Worm (Caenorhabditis elegans) whole organism, L2 larva: ENCODE results near the gene F18E9.8.

Source experiments
- C34F6.9 ChIP-seq: fragments of 150-350 bp; optimal IDR thresholded peaks from 2 replicates; lab custom pipeline; 2014; ENCODE audit warnings: missing biosample characterization, missing genetic modification characterization
- F13H6.1 ChIP-seq: sonication (generic microtip); optimal IDR thresholded peaks from 2 replicates; lab custom pipeline; 2016; ENCODE audit warnings: missing genetic modification characterization, missing compliant biosample characterization
- R02D3.7 ChIP-seq: fragments of 150-350 bp; optimal IDR thresholded peaks from 2 replicates; lab custom pipeline; 2014; ENCODE audit warnings: missing biosample characterization, missing genetic modification characterization
- Y55F3AM.14 ChIP-seq: fragments of 200-800 bp; sonication (Bioruptor generic); optimal IDR thresholded peaks from 2 replicates; lab custom pipeline; 2018; ENCODE audit warnings: mild to moderate bottlenecking, missing genetic modification characterization, missing compliant biosample characterization
- alr-1 ChIP-seq: fragments of 150-350 bp; optimal IDR thresholded peaks from 2 replicates; lab custom pipeline; 2014; ENCODE audit warnings: missing biosample characterization, missing genetic modification characterization
- aly-2 ChIP-seq: fragments of 150-350 bp; optimal IDR thresholded peaks from 2 replicates; lab custom pipeline; 2014; ENCODE audit warnings: missing biosample characterization, missing genetic modification characterization
- ama-1 ChIP-seq: fragments of 150-350 bp; optimal IDR thresholded peaks from 2 replicates; lab custom pipeline; 2018; ENCODE audit warnings: inconsistent platforms
- ceh-16 ChIP-seq: fragments of 150-350 bp; optimal IDR thresholded peaks from 2 replicates; lab custom pipeline; 2014; ENCODE audit warnings: missing biosample characterization, missing genetic modification characterization
- ceh-82 ChIP-seq: fragments of 150-350 bp; optimal IDR thresholded peaks from 2 replicates; lab custom pipeline; 2014; ENCODE audit warnings: missing biosample characterization, missing genetic modification characterization
- elt-1 ChIP-seq: fragments of 150-350 bp; optimal IDR thresholded peaks from 2 replicates; lab custom pipeline; 2014; ENCODE audit warnings: missing biosample characterization, missing genetic modification characterization
- elt-3 ChIP-seq: sonication (generic microtip); optimal IDR thresholded peaks from 2 replicates; lab custom pipeline; 2017; ENCODE audit warnings: missing biosample characterization, missing genetic modification characterization
- fos-1 ChIP-seq: fragments of 150-350 bp; optimal IDR thresholded peaks from 2 replicates; lab custom pipeline; 2014; ENCODE audit warnings: missing biosample characterization, missing genetic modification characterization
- lin-13 ChIP-seq: fragments of 150-350 bp; optimal IDR thresholded peaks from 2 replicates; lab custom pipeline; 2014; ENCODE audit warnings: missing biosample characterization, missing genetic modification reagents, missing genetic modification characterization
- lsy-2 ChIP-seq, 2 experiments: fragments of 150-350 bp in 1 of 2; sonication (generic microtip) in 1 of 2; optimal IDR thresholded peaks; 2 replicates each; lab custom pipeline; 2014 to 2017; ENCODE audit warnings: missing biosample characterization in 2 of 2, missing genetic modification characterization in 2 of 2
- mbf-1 ChIP-seq: sonication (generic microtip); optimal IDR thresholded peaks from 2 replicates; lab custom pipeline; 2017; ENCODE audit warnings: missing biosample characterization, missing genetic modification characterization
- mdl-1 ChIP-seq, 2 experiments: fragments of 150-350 bp in 1 of 2; sonication (generic microtip) in 1 of 2; optimal IDR thresholded peaks; 2 replicates each; lab custom pipeline; 2017; ENCODE audit warnings: missing biosample characterization in 2 of 2, missing genetic modification characterization in 2 of 2
- nhr-10 ChIP-seq: sonication (generic microtip); optimal IDR thresholded peaks from 2 replicates; lab custom pipeline; 2017; ENCODE audit warnings: missing biosample characterization, missing genetic modification characterization
- nhr-11 ChIP-seq: fragments of 150-350 bp; optimal IDR thresholded peaks from 2 replicates; lab custom pipeline; 2014; ENCODE audit warnings: missing biosample characterization, missing genetic modification characterization
- nhr-21 ChIP-seq: fragments of 150-350 bp; optimal IDR thresholded peaks from 2 replicates; lab custom pipeline; 2014; ENCODE audit warnings: missing biosample characterization, missing genetic modification characterization
- nhr-23 ChIP-seq: fragments of 150-350 bp; optimal IDR thresholded peaks from 2 replicates; lab custom pipeline; 2014; ENCODE audit warnings: missing biosample characterization, missing genetic modification reagents, missing genetic modification characterization
- nhr-6 ChIP-seq: fragments of 150-350 bp; optimal IDR thresholded peaks from 2 replicates; lab custom pipeline; 2014; ENCODE audit warnings: missing biosample characterization, missing genetic modification characterization
- peb-1 ChIP-seq: fragments of 150-350 bp; optimal IDR thresholded peaks from 2 replicates; lab custom pipeline; 2014; ENCODE audit warnings: missing biosample characterization, missing genetic modification characterization
- sem-4 ChIP-seq: fragments of 150-350 bp; optimal IDR thresholded peaks from 2 replicates; lab custom pipeline; 2014; ENCODE audit warnings: missing biosample characterization, missing genetic modification reagents, missing genetic modification characterization
- sma-3 ChIP-seq: sonication (generic microtip); optimal IDR thresholded peaks from 2 replicates; lab custom pipeline; 2016; ENCODE audit warnings: missing genetic modification reagents, missing genetic modification characterization, missing compliant biosample characterization
- sma-9 ChIP-seq, 2 experiments: fragments of 150-350 bp in 1 of 2; sonication (generic microtip) in 1 of 2; optimal IDR thresholded peaks; 2 replicates each; lab custom pipeline; 2014 to 2016; ENCODE audit warnings: missing genetic modification characterization in 2 of 2, mild to moderate bottlenecking in 1 of 2, missing biosample characterization in 1 of 2, missing compliant biosample characterization in 1 of 2, missing genetic modification reagents in 1 of 2, moderate library complexity in 1 of 2
- snpc-4 ChIP-seq: fragments of 150-350 bp; optimal IDR thresholded peaks from 2 replicates; lab custom pipeline; 2014; ENCODE audit warnings: missing biosample characterization, missing genetic modification characterization
- unc-55 ChIP-seq: fragments of 150-350 bp; sonication (generic microtip); optimal IDR thresholded peaks from 3 replicates; lab custom pipeline; 2014; ENCODE audit warnings: missing biosample characterization, missing genetic modification reagents, missing genetic modification characterization
- unc-62 ChIP-seq: fragments of 150-350 bp; optimal IDR thresholded peaks from 2 replicates; lab custom pipeline; 2014; ENCODE audit warnings: missing biosample characterization, missing genetic modification reagents, missing genetic modification characterization
- zag-1 ChIP-seq: fragments of 150-350 bp; optimal IDR thresholded peaks from 2 replicates; lab custom pipeline; 2014; ENCODE audit warnings: missing biosample characterization, missing genetic modification characterization
- ztf-4 ChIP-seq: fragments of 150-350 bp; optimal IDR thresholded peaks from 2 replicates; lab custom pipeline; 2014; ENCODE audit warnings: missing biosample characterization, missing genetic modification characterization

Gene F18E9.8

ce11 chrX:8568423-8568903 is 12.9 kb downstream of the F18E9.8 start:
- TF ChIP-seq ceh-82 = no peak
- no peak for TF ChIP-seq elt-1 (tag; lab: Kevin White, UChicago)
- no peak for TF ChIP-seq nhr-23 (tag; lab: Kevin White, UChicago)
- peak; percentile 24 for TF ChIP-seq nhr-21 (tag; lab: Kevin White, UChicago)
- no peak for TF ChIP-seq sma-3 (GFP tag; lab: Kevin White, UChicago)
- no peak for TF ChIP-seq elt-3 (tag; lab: Kevin White, UChicago)
- no peak for TF ChIP-seq Y55F3AM.14
- TF ChIP-seq ama-1 (lab: Kevin White, UChicago) = no peak
- TF ChIP-seq mbf-1 (tag; lab: Kevin White, UChicago) = no peak
- no peak for TF ChIP-seq alr-1
- peak; percentile 61 for TF ChIP-seq fos-1 (tag; lab: Kevin White, UChicago)
- TF ChIP-seq nhr-11 (tag; lab: Kevin White, UChicago) = no peak
- no peak for TF ChIP-seq peb-1
- no peak for TF ChIP-seq R02D3.7 (tag; lab: Kevin White, UChicago)
- TF ChIP-seq mdl-1 (tag; optimal IDR thresholded peaks at IDR 0.05; lab: Kevin White, UChicago) = no peak
- TF ChIP-seq lin-13 (GFP tag; lab: Kevin White, UChicago) = no peak
- peak; percentile 31 for TF ChIP-seq ceh-16 (tag; lab: Kevin White, UChicago)
- no peak for TF ChIP-seq ztf-4 (tag; lab: Kevin White, UChicago)

ce11 chrX:8567823-8568314 is 13.5 kb downstream of the F18E9.8 start:
- TF ChIP-seq unc-55 (GFP tag; lab: Kevin White, UChicago) = no peak
- TF ChIP-seq sma-9 (GFP tag; optimal IDR thresholded peaks at IDR 0.05; lab: Kevin White, UChicago) = peak; percentile 58
- no peak for TF ChIP-seq sma-9 (tag; optimal IDR thresholded peaks at IDR 0.05; lab: Kevin White, UChicago)
- peak; percentile 30 for TF ChIP-seq fos-1 (tag; lab: Kevin White, UChicago)
- TF ChIP-seq ceh-82 = no peak

- peak; percentile 80 for TF ChIP-seq fos-1 (tag; lab: Kevin White, UChicago)
- no peak for TF ChIP-seq nhr-6 (tag; lab: Kevin White, UChicago)
- no peak for TF ChIP-seq R02D3.7 (tag; lab: Kevin White, UChicago)
- TF ChIP-seq nhr-10 (tag; lab: Kevin White, UChicago) = no peak
Observed at ce11 chrX:8567166-8567565, 14.2 kb downstream of the F18E9.8 start.

DNA sequence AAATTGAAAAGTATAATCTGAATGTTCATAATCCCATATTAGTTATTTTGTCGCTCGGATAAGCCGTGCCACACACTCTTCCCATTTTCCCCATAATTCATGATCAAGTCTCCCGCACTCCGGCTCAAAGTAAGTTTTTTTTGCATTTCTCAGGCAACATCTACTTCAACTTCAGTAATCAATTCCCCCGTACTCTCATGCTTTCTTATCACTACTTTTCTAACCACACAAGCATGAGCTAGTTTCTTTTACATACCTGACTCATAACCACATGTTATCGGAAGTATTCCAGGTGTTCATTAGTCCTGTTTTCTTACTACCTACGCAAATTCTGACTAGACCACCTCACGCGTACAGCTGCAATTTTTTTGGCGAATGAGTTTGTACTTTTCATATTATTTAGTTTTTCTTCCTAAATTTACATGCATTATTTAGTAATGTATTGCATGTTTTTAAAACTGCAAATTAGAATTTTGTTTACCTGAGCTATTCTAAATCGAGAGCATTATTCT is 14.8 kb downstream of the F18E9.8 start:
- no peak for TF ChIP-seq ceh-82
- TF ChIP-seq sma-3 (GFP tag; lab: Kevin White, UChicago) = no peak
- TF ChIP-seq snpc-4 (tag; lab: Kevin White, UChicago) = no peak
- peak in 1 of 2 experiments; percentile 6 for TF ChIP-seq lsy-2 (tag; optimal IDR thresholded peaks at IDR 0.05; lab: Kevin White, UChicago)
- TF ChIP-seq nhr-11 (tag; lab: Kevin White, UChicago) = no peak
- TF ChIP-seq fos-1 (tag; lab: Kevin White, UChicago) = peak; percentile 14
- TF ChIP-seq elt-1 (tag; lab: Kevin White, UChicago) = no peak
- TF ChIP-seq nhr-21 (tag; lab: Kevin White, UChicago) = peak; percentile 9
- no peak for TF ChIP-seq aly-2 (tag; lab: Kevin White, UChicago)
- TF ChIP-seq elt-3 (tag; lab: Kevin White, UChicago) = no peak

DNA sequence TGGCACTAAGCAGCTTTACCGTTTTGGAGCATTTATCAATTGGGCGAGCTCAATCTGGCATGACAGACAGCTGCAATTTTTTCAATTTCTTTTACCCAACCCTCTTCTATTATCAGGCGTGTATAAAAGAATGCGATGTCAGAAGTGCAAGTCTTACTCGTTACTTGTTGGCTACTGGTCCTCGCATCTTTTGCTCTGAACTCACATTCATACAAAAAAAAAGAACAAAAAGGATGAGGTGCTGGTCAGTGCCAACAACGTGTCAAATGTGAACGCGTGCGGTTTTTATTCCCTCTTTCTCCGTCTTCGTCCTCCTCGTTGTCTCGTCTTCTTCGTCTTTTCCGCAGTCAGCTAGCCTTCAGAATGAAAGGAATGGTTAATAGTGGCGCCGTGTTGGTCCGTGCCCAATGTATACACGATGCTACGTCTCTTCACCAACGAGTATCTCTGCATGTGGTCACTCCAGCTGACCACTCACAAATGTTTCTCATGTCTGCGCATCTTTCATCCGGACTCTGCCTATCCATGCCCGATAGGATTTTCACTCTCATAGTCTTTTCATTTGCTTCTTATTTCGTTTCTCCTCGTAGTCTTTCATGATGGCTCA is 15.4 kb downstream of the F18E9.8 start:
- peak; percentile 6 for TF ChIP-seq zag-1 (tag; lab: Kevin White, UChicago)
- no peak for TF ChIP-seq nhr-6 (tag; lab: Kevin White, UChicago)
- TF ChIP-seq F13H6.1 (tag; lab: Kevin White, UChicago) = peak; percentile 87
- TF ChIP-seq C34F6.9 (tag; lab: Kevin White, UChicago) = peak; percentile 25
- peak; percentile 32 to 60 for TF ChIP-seq mdl-1 (tag; optimal IDR thresholded peaks at IDR 0.05; lab: Kevin White, UChicago)
- TF ChIP-seq sem-4 (tag; lab: Kevin White, UChicago) = peak; percentile 3
- no peak for TF ChIP-seq unc-62 (GFP tag; lab: Kevin White, UChicago)
- TF ChIP-seq ama-1 (lab: Kevin White, UChicago) = no peak
